Worm (Caenorhabditis elegans) whole organism, young adult: ENCODE results near the gene agl-1.

ENCODE experiments used
- F39B2.1 ChIP-seq: fragments of 200-800 bp; sonication (Bioruptor generic); IDR thresholded peaks from 2 replicates; pipeline ENCODE4 v1.3.6; 2022; ENCODE audit warnings: missing genetic modification reagents, missing genetic modification characterization, missing compliant biosample characterization
- Y79H2A.3 ChIP-seq: fragments of 200-800 bp; sonication (Bioruptor generic); conservative IDR thresholded peaks from 2 replicates; pipeline ENCODE4 v1.3.6; 2022; ENCODE audit warnings: missing genetic modification reagents, missing genetic modification characterization, missing compliant biosample characterization
- ceh-58 ChIP-seq: fragments of 200-800 bp; sonication (Bioruptor generic); IDR thresholded peaks from 2 replicates; pipeline ENCODE4 v1.3.6; 2022; ENCODE audit warnings: missing genetic modification characterization, missing compliant biosample characterization
- dpl-1 ChIP-seq: fragments of 150-350 bp; optimal IDR thresholded peaks from 2 replicates; lab custom pipeline; 2014; ENCODE audit warnings: missing biosample characterization, missing genetic modification reagents, missing genetic modification characterization
- efl-1 ChIP-seq: fragments of 150-350 bp; optimal IDR thresholded peaks from 2 replicates; lab custom pipeline; 2014; ENCODE audit warnings: missing biosample characterization, missing genetic modification reagents, missing genetic modification characterization
- madf-6 ChIP-seq: fragments of 200-800 bp; sonication (Bioruptor generic); IDR thresholded peaks from 2 replicates; pipeline ENCODE4 v1.3.6; 2022; ENCODE audit warnings: missing genetic modification reagents, missing genetic modification characterization, missing compliant biosample characterization
- sptf-2 ChIP-seq: fragments of 200-800 bp; sonication (Bioruptor generic); optimal IDR thresholded peaks from 2 replicates; lab custom pipeline; 2018; ENCODE audit warnings: mild to moderate bottlenecking, missing genetic modification characterization, missing compliant biosample characterization
- unc-62 ChIP-seq: fragments of 150-350 bp; optimal IDR thresholded peaks from 2 replicates; lab custom pipeline; 2014; ENCODE audit warnings: missing biosample characterization, missing genetic modification reagents, missing genetic modification characterization
- ztf-18 ChIP-seq: sonication (generic microtip); optimal IDR thresholded peaks from 2 replicates; lab custom pipeline; 2016; ENCODE audit warnings: missing genotype, mild to moderate bottlenecking, missing genetic modification characterization, missing compliant biosample characterization
- ztf-22 ChIP-seq: fragments of 200-800 bp; sonication (Bioruptor generic); optimal IDR thresholded peaks from 2 replicates; lab custom pipeline; 2018; ENCODE audit warnings: mild to moderate bottlenecking, missing genetic modification characterization, moderate library complexity, missing compliant biosample characterization

DNA sequence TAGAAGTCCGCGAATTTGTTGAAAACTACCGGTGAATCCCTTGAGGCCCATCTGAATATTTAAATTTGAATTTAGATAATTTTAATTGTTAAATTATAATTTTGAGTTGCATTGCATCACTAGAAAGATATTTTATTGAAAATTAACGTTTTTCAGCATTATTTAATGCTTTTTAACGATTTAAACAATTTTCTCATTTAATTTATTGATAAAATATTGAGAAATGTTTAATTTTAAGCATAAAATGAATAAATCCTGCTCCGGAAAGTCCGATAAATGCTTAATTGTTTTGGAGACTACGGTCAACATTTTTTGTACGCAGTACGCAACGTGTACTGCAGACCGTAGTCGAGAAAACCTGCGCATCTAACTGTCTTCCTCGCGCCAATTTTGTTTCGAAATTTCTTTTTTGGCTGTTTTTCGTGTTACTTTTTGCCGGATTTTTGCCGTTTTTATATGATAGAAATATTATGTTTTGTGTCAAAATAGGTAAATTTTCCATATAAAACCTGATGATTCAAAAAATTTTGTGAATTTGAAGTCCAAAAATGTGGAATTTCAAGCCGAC, 8.5 kb downstream of the agl-1 start, which contains the start of the genes Y54G11A.17, lin-7 and elof-1:
- no peak for TF ChIP-seq ztf-22 (GFP tag; lab: Kevin White, UChicago)
- no peak for TF ChIP-seq Y79H2A.3 (GFP tag; lab: Robert Waterston, UW)
- peak; percentile 77 for TF ChIP-seq dpl-1
- TF ChIP-seq ceh-58 (GFP tag; lab: Robert Waterston, UW), result no peak
- TF ChIP-seq ztf-18 (tag; lab: Kevin White, UChicago), result peak; percentile 48
- no peak for TF ChIP-seq F39B2.1 (GFP tag; lab: Robert Waterston, UW)
- peak; percentile 90 for TF ChIP-seq efl-1 (GFP tag; lab: Kevin White, UChicago)
- peak; percentile 75 for TF ChIP-seq madf-6 (GFP tag; lab: Robert Waterston, UW)
- no peak for TF ChIP-seq sptf-2 (GFP tag; lab: Kevin White, UChicago)
- TF ChIP-seq unc-62 (GFP tag; lab: Kevin White, UChicago), result no peak
